Worm (Caenorhabditis elegans): ENCODE measurements around the gene pipp-4P.

Gene pipp-4P

ce11 chrIII:2780793-2781192 is 38.3 kb upstream of the pipp-4P start, which contains the start of gene Y71H2AM.6 (continued):
- TF ChIP-seq nhr-23 (tag; optimal IDR thresholded peaks at IDR 0.05) (no peak), sma-9 (GFP tag; optimal IDR thresholded peaks at IDR 0.05) (no peak), sma-9 (tag; optimal IDR thresholded peaks at IDR 0.05) (no peak), nhr-21 (tag; optimal IDR thresholded peaks at IDR 0.05) (no peak), lsy-2 (tag; optimal IDR thresholded peaks at IDR 0.05) (peak; percentile 97 to 99), Y55F3AM.14 (GFP tag; optimal IDR thresholded peaks at IDR 0.05) (no peak), R02D3.7 (tag; optimal IDR thresholded peaks at IDR 0.05) (no peak), egl-27 (tag; optimal IDR thresholded peaks at IDR 0.05) (no peak), ztf-1 (GFP tag; conservative IDR thresholded peaks at IDR 0.05) (no peak), lin-39 (tag; optimal IDR thresholded peaks at IDR 0.05) (no peak), lin-11 (tag; optimal IDR thresholded peaks at IDR 0.05) (no peak), nhr-77 (tag; optimal IDR thresholded peaks at IDR 0.05) (no peak), C34F6.9 (tag; optimal IDR thresholded peaks at IDR 0.05) (peak; percentile 61), peb-1 (tag; optimal IDR thresholded peaks at IDR 0.05) (no peak), unc-39 (tag; optimal IDR thresholded peaks at IDR 0.05) (no peak), nhr-6 (tag; optimal IDR thresholded peaks at IDR 0.05) (no peak), alr-1 (tag; optimal IDR thresholded peaks at IDR 0.05) (no peak), ceh-16 (tag; optimal IDR thresholded peaks at IDR 0.05) (no peak), unc-55 (GFP tag; optimal IDR thresholded peaks at IDR 0.05) (peak; percentile 69)

ce11 chrIII:2781833-2782232 is 37.2 kb upstream of the pipp-4P start:
- no peak for TF ChIP-seq C34F6.9 (tag; optimal IDR thresholded peaks at IDR 0.05)
- no peak for TF ChIP-seq nhr-11 (tag; optimal IDR thresholded peaks at IDR 0.05)
- TF ChIP-seq lsy-2 (tag; optimal IDR thresholded peaks at IDR 0.05): no peak
- TF ChIP-seq zag-1 (tag; optimal IDR thresholded peaks at IDR 0.05): no peak
- TF ChIP-seq sem-4 (tag; optimal IDR thresholded peaks at IDR 0.05): no peak
- TF ChIP-seq crh-2 (tag; optimal IDR thresholded peaks at IDR 0.05): no peak
- TF ChIP-seq unc-62 (GFP tag; optimal IDR thresholded peaks at IDR 0.05): no peak
- TF ChIP-seq ceh-16 (tag; optimal IDR thresholded peaks at IDR 0.05): no peak
- TF ChIP-seq lin-11 (tag; optimal IDR thresholded peaks at IDR 0.05): no peak
- no peak for TF ChIP-seq ceh-82 (tag; optimal IDR thresholded peaks at IDR 0.05)
- no peak for TF ChIP-seq nhr-129 (tag; optimal IDR thresholded peaks at IDR 0.05)
- no peak for TF ChIP-seq blmp-1 (tag; optimal IDR thresholded peaks at IDR 0.05; ENCODE audit: insufficient read depth)
- TF ChIP-seq dmd-4 (tag; optimal IDR thresholded peaks at IDR 0.05): no peak
- TF ChIP-seq R02D3.7 (tag; optimal IDR thresholded peaks at IDR 0.05): no peak
- TF ChIP-seq nhr-6 (tag; optimal IDR thresholded peaks at IDR 0.05): no peak
- TF ChIP-seq unc-55 (GFP tag; optimal IDR thresholded peaks at IDR 0.05): no peak
- TF ChIP-seq ztf-1 (GFP tag; conservative IDR thresholded peaks at IDR 0.05): no peak

DNA sequence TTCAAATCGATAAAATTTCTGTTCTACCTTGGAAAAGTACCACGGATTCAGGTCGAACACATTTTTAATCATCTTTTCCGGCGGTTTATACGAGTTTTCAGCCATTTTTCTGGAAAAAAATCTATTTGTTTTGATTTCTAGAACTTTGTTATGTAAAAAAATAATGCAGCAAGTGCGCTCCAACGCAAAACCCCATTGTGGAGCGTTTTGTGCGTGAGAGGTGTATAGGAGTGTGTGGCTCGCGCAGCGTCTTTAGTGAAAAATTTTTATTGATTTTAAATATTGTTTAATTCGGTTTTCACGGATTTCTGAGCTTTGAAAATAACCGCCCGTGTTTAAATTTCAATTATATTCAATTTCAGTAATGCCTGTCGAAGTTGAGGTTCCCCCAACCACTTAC is 33.2 kb upstream of the pipp-4P start, which contains the start of gene Y71H2AM.20:
Y71H2AM.20 (minus strand) TSS at position 109 of the 400 bp plus-strand sequence.
- peak in 1 of 2 experiments; percentile 75 for TF ChIP-seq mdl-1 (tag; optimal IDR thresholded peaks at IDR 0.05)
- TF ChIP-seq mbf-1 (tag; optimal IDR thresholded peaks at IDR 0.05): no peak
- peak; percentile 49 for TF ChIP-seq nhr-12 (tag; optimal IDR thresholded peaks at IDR 0.05)
- peak; percentile 78 for TF ChIP-seq egl-27 (tag; optimal IDR thresholded peaks at IDR 0.05)
- no peak for TF ChIP-seq ztf-1 (GFP tag; conservative IDR thresholded peaks at IDR 0.05)
- TF ChIP-seq ama-1 (optimal IDR thresholded peaks at IDR 0.05): peak; percentile 71
- TF ChIP-seq crh-2 (tag; optimal IDR thresholded peaks at IDR 0.05): peak; percentile 99
- peak; percentile 99 for TF ChIP-seq unc-55 (GFP tag; optimal IDR thresholded peaks at IDR 0.05)
- TF ChIP-seq sma-3 (GFP tag; optimal IDR thresholded peaks at IDR 0.05): peak; percentile 96
- peak; percentile 44 for TF ChIP-seq ceh-16 (tag; optimal IDR thresholded peaks at IDR 0.05)
- TF ChIP-seq skn-1 (tag; optimal IDR thresholded peaks at IDR 0.05): peak; percentile 84
- TF ChIP-seq sem-4 (tag; optimal IDR thresholded peaks at IDR 0.05): peak; percentile 97
- peak; percentile 96 for TF ChIP-seq ztf-4 (tag; optimal IDR thresholded peaks at IDR 0.05)
- TF ChIP-seq nhr-77 (tag; optimal IDR thresholded peaks at IDR 0.05): peak; percentile 85
- peak; percentile 77 for TF ChIP-seq snpc-4 (tag; optimal IDR thresholded peaks at IDR 0.05)
- TF ChIP-seq nhr-23 (tag; optimal IDR thresholded peaks at IDR 0.05): no peak
- TF ChIP-seq C34F6.9 (tag; optimal IDR thresholded peaks at IDR 0.05): peak; percentile 99
- peak; percentile 89 for TF ChIP-seq gmeb-1 (tag; optimal IDR thresholded peaks at IDR 0.05)
- peak; percentile 93 for TF ChIP-seq F13H6.1 (tag; optimal IDR thresholded peaks at IDR 0.05)
- TF ChIP-seq ZK546.5 (tag; optimal IDR thresholded peaks at IDR 0.05): peak; percentile 60
- no peak for TF ChIP-seq dmd-4 (tag; optimal IDR thresholded peaks at IDR 0.05)
- TF ChIP-seq aly-2 (tag; optimal IDR thresholded peaks at IDR 0.05): no peak
- peak; percentile 49 for TF ChIP-seq nhr-237 (tag; optimal IDR thresholded peaks at IDR 0.05)
- TF ChIP-seq fos-1 (tag; optimal IDR thresholded peaks at IDR 0.05): peak; percentile 98
- TF ChIP-seq elt-3 (tag; optimal IDR thresholded peaks at IDR 0.05): no peak
- TF ChIP-seq peb-1 (tag; optimal IDR thresholded peaks at IDR 0.05): no peak
- peak; percentile 98 for TF ChIP-seq lin-13 (GFP tag; optimal IDR thresholded peaks at IDR 0.05)
- no peak for TF ChIP-seq lin-39 (tag; optimal IDR thresholded peaks at IDR 0.05)
- TF ChIP-seq lsy-2 (tag; optimal IDR thresholded peaks at IDR 0.05): peak; percentile 92 to 98
- TF ChIP-seq lin-11 (tag; optimal IDR thresholded peaks at IDR 0.05): peak; percentile 89
- peak; percentile 92 for TF ChIP-seq sma-9 (GFP tag; optimal IDR thresholded peaks at IDR 0.05)
- no peak for TF ChIP-seq sma-9 (tag; optimal IDR thresholded peaks at IDR 0.05)
- TF ChIP-seq nhr-11 (tag; optimal IDR thresholded peaks at IDR 0.05): no peak
- TF ChIP-seq R02D3.7 (tag; optimal IDR thresholded peaks at IDR 0.05): peak; percentile 45
- peak; percentile 59 for TF ChIP-seq alr-1 (tag; optimal IDR thresholded peaks at IDR 0.05)
- peak; percentile 97 for TF ChIP-seq nhr-25 (tag; optimal IDR thresholded peaks at IDR 0.05)
- TF ChIP-seq nhr-21 (tag; optimal IDR thresholded peaks at IDR 0.05): peak; percentile 93
- peak; percentile 94 for TF ChIP-seq nhr-6 (tag; optimal IDR thresholded peaks at IDR 0.05)
- peak; percentile 87 for TF ChIP-seq Y55F3AM.14 (GFP tag; optimal IDR thresholded peaks at IDR 0.05)
- peak; percentile 84 for TF ChIP-seq ceh-82 (tag; optimal IDR thresholded peaks at IDR 0.05)
- TF ChIP-seq unc-39 (tag; optimal IDR thresholded peaks at IDR 0.05): no peak
- TF ChIP-seq elt-1 (tag; optimal IDR thresholded peaks at IDR 0.05): no peak
- TF ChIP-seq zag-1 (tag; optimal IDR thresholded peaks at IDR 0.05): peak; percentile 96

Data from whole organism, L2 larva.